Fruit fly (Drosophila melanogaster): ENCODE results near the gene cDIP.

DNA sequence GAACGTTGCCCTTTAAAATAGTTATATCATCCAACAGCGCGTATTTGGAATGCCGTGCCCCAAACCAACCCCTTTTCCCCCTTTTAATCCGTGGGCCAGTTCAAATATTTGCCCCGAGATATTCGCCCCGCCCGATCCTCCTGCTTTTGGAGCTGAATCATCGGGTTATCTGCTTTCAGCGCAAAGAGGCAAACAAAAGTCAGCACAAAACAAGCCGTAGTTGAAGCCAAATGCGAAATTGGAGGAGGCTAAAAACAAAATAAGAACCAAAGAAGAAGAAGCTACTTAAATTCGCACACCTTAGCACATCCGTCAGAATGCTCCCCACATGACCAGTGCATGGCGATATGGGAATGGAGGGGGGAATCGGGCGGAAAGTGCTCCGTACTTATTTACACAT lies 36.7 kb upstream of the cDIP start:
- no peak for TF ChIP-seq psq (optimal IDR thresholded peaks at IDR 0.05)
- TF ChIP-seq insv (optimal IDR thresholded peaks at IDR 0.05), result no peak
- no peak for TF ChIP-seq h (optimal IDR thresholded peaks at IDR 0.05)
- no peak for TF ChIP-seq Myc (optimal IDR thresholded peaks at IDR 0.05)
